Worm (Caenorhabditis elegans) whole organism, late embryonic: ENCODE results near the gene apc-17.

Experiments used
- T23F11.4 ChIP-seq: fragments of 200-800 bp; sonication (Bioruptor generic); optimal IDR thresholded peaks from 2 replicates; lab custom pipeline; 2018; ENCODE audit warnings: mild to moderate bottlenecking, missing genetic modification characterization, missing compliant biosample characterization
- ceh-24 ChIP-seq: sonication (generic microtip); optimal IDR thresholded peaks from 2 replicates; lab custom pipeline; 2016; ENCODE audit warnings: mild to moderate bottlenecking, missing genetic modification characterization, missing compliant biosample characterization
- ceh-30 ChIP-seq: fragments of 150-350 bp; optimal IDR thresholded peaks from 2 replicates; lab custom pipeline; 2014; ENCODE audit warnings: missing biosample characterization, missing genetic modification characterization
- elt-2 ChIP-seq: sonication (generic microtip); optimal IDR thresholded peaks from 2 replicates; lab custom pipeline; 2016; ENCODE audit warnings: missing genetic modification reagents, missing genetic modification characterization, missing compliant biosample characterization
- gmeb-2 ChIP-seq: sonication (generic microtip); optimal IDR thresholded peaks from 2 replicates; lab custom pipeline; 2016; ENCODE audit warnings: missing genetic modification characterization, inconsistent platforms, missing compliant biosample characterization
- hlh-8 ChIP-seq: sonication (generic microtip); optimal IDR thresholded peaks from 2 replicates; lab custom pipeline; 2016; ENCODE audit warnings: missing genotype, missing genetic modification characterization, missing compliant biosample characterization
- lin-11 ChIP-seq: fragments of 200-800 bp; sonication (Bioruptor generic); optimal IDR thresholded peaks from 2 replicates; lab custom pipeline; 2018; ENCODE audit warnings: mild to moderate bottlenecking, missing genetic modification characterization, missing compliant biosample characterization
- madf-2 ChIP-seq: sonication (generic microtip); optimal IDR thresholded peaks from 2 replicates; lab custom pipeline; 2017; ENCODE audit warnings: missing genetic modification characterization, missing compliant biosample characterization
- mec-3 ChIP-seq: sonication (generic microtip); optimal IDR thresholded peaks from 2 replicates; lab custom pipeline; 2016; ENCODE audit warnings: borderline replicate concordance, missing genetic modification characterization, missing compliant biosample characterization
- pha-2 ChIP-seq: sonication (generic microtip); optimal IDR thresholded peaks from 2 replicates; lab custom pipeline; 2017; ENCODE audit warnings: mild to moderate bottlenecking, missing genetic modification characterization, missing compliant biosample characterization
- ref-2 ChIP-seq: sonication (generic microtip); optimal IDR thresholded peaks from 2 replicates; lab custom pipeline; 2016; ENCODE audit warnings: missing genetic modification characterization, missing compliant biosample characterization
- sox-2 ChIP-seq: fragments of 200-800 bp; sonication (Bioruptor generic); IDR thresholded peaks from 2 replicates; pipeline ENCODE4 v1.3.6; 2022; ENCODE audit warnings: missing genetic modification reagents, missing genetic modification characterization, missing compliant biosample characterization
- tbx-2 ChIP-seq: sonication (generic microtip); optimal IDR thresholded peaks from 2 replicates; lab custom pipeline; 2016; ENCODE audit warnings: missing genetic modification characterization, missing compliant biosample characterization
- tbx-7 ChIP-seq: sonication (generic microtip); optimal IDR thresholded peaks from 2 replicates; lab custom pipeline; 2016; ENCODE audit warnings: missing genotype, missing genetic modification characterization, missing compliant biosample characterization
- unc-55 ChIP-seq: sonication (generic microtip); optimal IDR thresholded peaks from 2 replicates; lab custom pipeline; 2017; ENCODE audit warnings: missing biosample characterization, missing genetic modification reagents, missing genetic modification characterization
- ztf-16 ChIP-seq: sonication (generic microtip); optimal IDR thresholded peaks from 2 replicates; lab custom pipeline; 2017; ENCODE audit warnings: missing genetic modification characterization, missing compliant biosample characterization

Gene apc-17

DNA sequence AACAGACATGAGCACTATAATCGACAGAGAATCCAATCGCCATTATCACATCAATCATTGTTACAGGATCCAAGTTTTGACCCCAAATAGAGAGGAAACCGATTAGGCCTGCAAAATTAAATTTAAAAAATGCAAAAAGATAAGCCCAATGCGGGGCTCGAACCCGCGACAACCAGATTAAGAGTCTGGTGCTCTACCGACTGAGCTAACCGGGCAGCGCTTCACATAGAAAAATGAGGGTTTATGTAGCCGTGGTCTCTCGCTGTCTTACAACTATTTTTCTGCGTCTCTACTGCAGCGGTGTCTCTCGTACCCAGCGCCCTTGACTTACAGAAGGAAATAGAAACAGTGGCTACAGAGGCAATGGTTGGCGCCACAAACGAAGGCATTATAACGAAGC, 49.7 kb downstream of the apc-17 start (continued):
- TF ChIP-seq sox-2 (GFP tag; lab: Robert Waterston, UW): no peak
- TF ChIP-seq gmeb-2 (tag; lab: Kevin White, UChicago): peak; percentile 27
- no peak for TF ChIP-seq unc-55 (GFP tag; lab: Kevin White, UChicago)
- no peak for TF ChIP-seq lin-11 (tag; lab: Kevin White, UChicago)
- TF ChIP-seq T23F11.4 (GFP tag; lab: Kevin White, UChicago): no peak
- no peak for TF ChIP-seq hlh-8
- no peak for TF ChIP-seq ref-2 (tag; lab: Kevin White, UChicago)
- peak; percentile 63 for TF ChIP-seq elt-2
- peak; percentile 25 for TF ChIP-seq madf-2 (tag; lab: Kevin White, UChicago)
- TF ChIP-seq mec-3 (tag; lab: Kevin White, UChicago): no peak
- peak; percentile 14 for TF ChIP-seq tbx-2 (tag; lab: Kevin White, UChicago)
- no peak for TF ChIP-seq tbx-7 (tag; lab: Kevin White, UChicago)
- no peak for TF ChIP-seq pha-2 (tag; lab: Kevin White, UChicago)
- TF ChIP-seq ztf-16: no peak
- TF ChIP-seq ceh-30 (tag; lab: Kevin White, UChicago): no peak
- no peak for TF ChIP-seq ceh-24 (tag; lab: Kevin White, UChicago)
